Fruit fly (Drosophila melanogaster): ENCODE results near the gene Bx.

The Bx gene

dm6 chrX:18546785-18547184 is 31.6 kb downstream of the Bx start:
- no peak for TF ChIP-seq usp (GFP tag; optimal IDR thresholded peaks at IDR 0.05)
- TF ChIP-seq EcR (GFP tag; optimal IDR thresholded peaks at IDR 0.05), result no peak
- no peak for TF ChIP-seq CG8478 (optimal IDR thresholded peaks at IDR 0.05)
- TF ChIP-seq pan (optimal IDR thresholded peaks at IDR 0.05), result no peak
- TF ChIP-seq Dll (optimal IDR thresholded peaks at IDR 0.05), result no peak
- no peak for TF ChIP-seq psq (optimal IDR thresholded peaks at IDR 0.05)

DNA sequence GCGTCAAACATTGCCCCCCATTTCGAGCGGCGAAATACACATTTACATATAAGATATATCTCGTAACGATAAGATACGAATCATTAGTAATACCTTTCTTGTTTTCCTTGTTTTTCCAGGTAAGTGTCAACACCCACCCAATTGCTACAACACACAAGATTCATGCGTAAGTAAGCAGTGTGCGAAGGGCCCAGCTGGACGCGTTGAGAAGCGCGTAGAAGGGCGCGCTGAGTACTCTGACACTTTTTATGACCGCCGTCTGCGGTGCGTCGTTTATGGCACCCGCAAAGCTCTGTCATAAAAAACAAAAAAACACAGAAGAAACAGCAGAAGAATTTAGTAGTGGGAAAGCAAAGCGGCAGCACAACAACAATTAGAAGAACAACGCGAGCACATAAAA is 32.5 kb downstream of the Bx start:
- TF ChIP-seq Dll (optimal IDR thresholded peaks at IDR 0.05), result no peak
- no peak for TF ChIP-seq usp (GFP tag; optimal IDR thresholded peaks at IDR 0.05)
- TF ChIP-seq pan (optimal IDR thresholded peaks at IDR 0.05), result no peak
- no peak for TF ChIP-seq EcR (GFP tag; optimal IDR thresholded peaks at IDR 0.05)
- no peak for TF ChIP-seq CG8478 (optimal IDR thresholded peaks at IDR 0.05)
- TF ChIP-seq psq (optimal IDR thresholded peaks at IDR 0.05), result no peak

DNA sequence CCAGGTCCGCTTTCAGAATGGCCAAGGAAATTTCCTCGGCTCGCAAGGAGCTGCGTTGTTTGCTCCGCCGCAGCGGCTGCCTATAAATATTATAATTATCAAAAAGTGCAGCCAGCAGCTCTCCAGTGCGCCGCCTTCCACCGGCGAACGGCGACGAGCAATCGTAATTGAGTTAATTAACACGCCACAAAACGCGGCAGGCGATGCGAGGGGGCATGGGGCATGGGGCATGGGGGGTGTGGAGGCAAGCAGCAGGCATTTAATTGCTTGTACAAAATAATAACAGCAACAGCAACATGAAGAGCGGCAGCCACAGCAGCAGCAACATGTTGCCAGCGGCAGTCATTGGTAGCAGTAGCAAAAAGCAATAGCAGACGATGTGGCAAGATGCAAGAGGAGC is 35.5 kb downstream of the Bx start:
- no peak for TF ChIP-seq Dll (optimal IDR thresholded peaks at IDR 0.05)
- no peak for TF ChIP-seq psq (optimal IDR thresholded peaks at IDR 0.05)
- TF ChIP-seq usp (GFP tag; optimal IDR thresholded peaks at IDR 0.05), result no peak
- no peak for TF ChIP-seq EcR (GFP tag; optimal IDR thresholded peaks at IDR 0.05)
- TF ChIP-seq CG8478 (optimal IDR thresholded peaks at IDR 0.05), result no peak
- TF ChIP-seq pan (optimal IDR thresholded peaks at IDR 0.05), result no peak

DNA sequence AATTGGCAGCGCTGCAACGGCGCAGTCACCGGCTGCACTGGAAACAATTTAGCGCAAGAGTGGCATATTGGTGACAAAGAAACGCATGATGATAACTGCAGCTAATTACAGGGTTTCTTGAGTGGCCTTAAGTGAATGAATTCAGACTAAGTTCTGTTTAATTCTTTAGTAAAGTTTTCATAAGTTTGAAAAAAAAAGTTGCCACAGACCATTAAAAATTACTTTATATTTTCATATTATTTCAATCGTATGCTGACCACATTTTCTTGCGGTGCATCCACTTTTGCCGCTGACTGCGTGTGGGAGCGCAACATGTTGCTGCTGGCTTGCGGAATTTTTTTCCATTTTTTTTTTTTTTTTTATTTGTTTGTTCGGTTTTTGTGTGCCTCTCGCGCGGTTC is 37.2 kb downstream of the Bx start:
- TF ChIP-seq pan (optimal IDR thresholded peaks at IDR 0.05), result no peak
- TF ChIP-seq psq (optimal IDR thresholded peaks at IDR 0.05), result no peak
- no peak for TF ChIP-seq usp (GFP tag; optimal IDR thresholded peaks at IDR 0.05)
- TF ChIP-seq EcR (GFP tag; optimal IDR thresholded peaks at IDR 0.05), result no peak
- TF ChIP-seq CG8478 (optimal IDR thresholded peaks at IDR 0.05), result no peak
- TF ChIP-seq Dll (optimal IDR thresholded peaks at IDR 0.05), result no peak

dm6 chrX:18554563-18554962 is 39.3 kb downstream of the Bx start:
- no peak for TF ChIP-seq psq (optimal IDR thresholded peaks at IDR 0.05)

DNA sequence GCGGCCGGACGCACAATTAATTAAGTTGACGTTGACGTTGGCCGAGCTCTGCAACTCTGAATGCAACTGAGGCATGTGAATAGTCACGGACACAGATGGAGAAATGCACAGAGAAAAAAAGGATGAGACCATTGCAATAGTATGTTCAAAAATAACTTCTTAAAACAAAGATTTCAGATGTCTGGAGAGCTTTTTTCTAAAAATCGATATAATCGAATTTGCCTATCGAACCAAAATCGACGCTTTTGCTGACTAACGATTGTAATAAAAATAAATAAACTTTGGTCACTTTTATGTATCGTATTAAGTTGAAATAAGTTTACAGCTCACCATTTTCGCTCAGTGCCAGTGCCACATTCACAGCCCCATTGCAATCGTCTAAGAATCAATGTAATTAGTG is 43.4 kb downstream of the Bx start:
- TF ChIP-seq psq (optimal IDR thresholded peaks at IDR 0.05), result no peak

- TF ChIP-seq Dll (optimal IDR thresholded peaks at IDR 0.05) (no peak), usp (GFP tag; optimal IDR thresholded peaks at IDR 0.05) (no peak), pan (optimal IDR thresholded peaks at IDR 0.05) (no peak), EcR (GFP tag; optimal IDR thresholded peaks at IDR 0.05) (no peak)
Observed at dm6 chrX:18560584-18560983, 45.4 kb downstream of the Bx start.

DNA sequence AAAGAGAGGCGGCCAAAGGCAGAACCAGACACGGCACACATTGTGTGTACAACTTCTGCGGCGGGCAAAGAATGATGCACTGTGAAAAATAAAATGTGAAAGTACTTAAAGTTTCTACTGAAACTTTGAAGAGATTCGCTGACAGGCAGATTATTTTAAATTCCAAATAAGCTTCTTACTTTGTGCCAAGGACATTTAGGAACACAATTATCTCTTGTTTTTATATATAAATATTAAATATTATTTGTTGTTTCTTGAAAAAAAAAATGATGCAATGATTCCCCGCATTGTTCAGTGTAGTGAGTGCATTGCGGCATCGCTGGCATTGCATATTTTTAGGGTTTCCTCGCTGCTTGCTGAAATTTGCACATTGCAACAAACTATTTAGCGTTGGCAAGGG is 49.8 kb downstream of the Bx start:
- TF ChIP-seq EcR (GFP tag; optimal IDR thresholded peaks at IDR 0.05), result no peak
- no peak for TF ChIP-seq pan (optimal IDR thresholded peaks at IDR 0.05)
- no peak for TF ChIP-seq psq (optimal IDR thresholded peaks at IDR 0.05)
- no peak for TF ChIP-seq usp (GFP tag; optimal IDR thresholded peaks at IDR 0.05)
- no peak for TF ChIP-seq CG8478 (optimal IDR thresholded peaks at IDR 0.05)
- no peak for TF ChIP-seq Dll (optimal IDR thresholded peaks at IDR 0.05)

DNA sequence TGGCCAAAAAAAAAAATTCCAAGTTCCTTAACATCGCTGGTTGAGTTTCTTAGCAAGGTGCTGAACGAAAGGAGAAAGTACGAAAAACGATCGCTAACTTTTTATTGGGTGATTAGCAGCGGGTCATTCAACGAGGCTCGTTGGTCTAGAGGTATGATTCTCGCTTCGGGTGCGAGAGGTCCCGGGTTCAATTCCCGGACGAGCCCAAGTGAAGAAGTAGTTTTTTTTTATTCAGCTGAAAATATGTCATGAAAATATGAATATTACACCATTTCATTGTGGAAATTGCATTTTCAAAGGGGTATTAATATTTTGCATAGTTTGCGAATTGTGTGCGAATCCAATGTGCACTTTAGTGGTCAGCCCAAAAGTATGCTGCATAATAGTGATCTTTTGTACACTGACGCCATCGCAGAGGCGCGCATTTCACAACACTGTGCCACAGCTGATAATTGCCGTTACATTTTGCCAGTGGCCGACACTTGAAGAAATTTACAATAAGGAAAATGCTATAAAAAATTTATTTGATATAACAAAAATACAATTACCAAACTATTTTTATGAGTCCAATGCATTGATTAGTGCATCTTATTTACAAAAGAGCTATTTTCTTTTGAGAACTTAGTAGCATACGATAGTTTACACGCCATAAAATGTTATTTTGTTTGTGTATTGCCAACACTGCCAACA is 50.5 kb downstream of the Bx start:
- no peak for TF ChIP-seq EcR (GFP tag; optimal IDR thresholded peaks at IDR 0.05)
- no peak for TF ChIP-seq psq (optimal IDR thresholded peaks at IDR 0.05)
- TF ChIP-seq pan (optimal IDR thresholded peaks at IDR 0.05), result no peak
- no peak for TF ChIP-seq Dll (optimal IDR thresholded peaks at IDR 0.05)

- TF ChIP-seq usp (GFP tag; optimal IDR thresholded peaks at IDR 0.05) (no peak), pan (optimal IDR thresholded peaks at IDR 0.05) (no peak), psq (optimal IDR thresholded peaks at IDR 0.05) (no peak), EcR (GFP tag; optimal IDR thresholded peaks at IDR 0.05) (no peak), CG8478 (optimal IDR thresholded peaks at IDR 0.05) (no peak), Dll (optimal IDR thresholded peaks at IDR 0.05) (no peak)
Observed at dm6 chrX:18575151-18575550, 59.9 kb downstream of the Bx start.

DNA sequence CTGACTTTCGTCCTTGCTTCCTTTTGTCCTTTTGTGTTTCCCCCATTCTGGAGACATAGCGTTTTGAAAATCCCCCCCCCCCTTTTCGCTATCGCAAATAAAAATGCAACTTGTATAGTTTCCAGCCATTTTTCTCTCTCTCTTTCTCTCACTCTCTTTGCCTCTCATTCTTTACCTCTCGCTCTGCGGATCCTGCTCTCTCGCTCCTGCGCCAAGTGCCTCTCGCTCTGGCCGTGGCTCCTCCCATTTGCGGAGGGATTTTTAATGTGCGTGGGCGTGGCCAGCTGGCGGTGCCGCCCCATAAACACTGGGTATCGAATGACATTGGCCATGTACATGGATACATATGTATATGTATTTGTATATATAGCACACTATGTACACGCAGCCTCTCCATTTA is 72.0 kb downstream of the Bx start:
- TF ChIP-seq psq (optimal IDR thresholded peaks at IDR 0.05) (no peak), Dll (optimal IDR thresholded peaks at IDR 0.05) (no peak), usp (GFP tag; optimal IDR thresholded peaks at IDR 0.05) (no peak), pan (optimal IDR thresholded peaks at IDR 0.05) (no peak), EcR (GFP tag; optimal IDR thresholded peaks at IDR 0.05) (no peak), CG8478 (optimal IDR thresholded peaks at IDR 0.05) (no peak)

- no peak for TF ChIP-seq EcR (GFP tag; optimal IDR thresholded peaks at IDR 0.05)
- TF ChIP-seq usp (GFP tag; optimal IDR thresholded peaks at IDR 0.05), result no peak
- TF ChIP-seq pan (optimal IDR thresholded peaks at IDR 0.05), result no peak
- no peak for TF ChIP-seq Dll (optimal IDR thresholded peaks at IDR 0.05)
- no peak for TF ChIP-seq psq (optimal IDR thresholded peaks at IDR 0.05)
- no peak for TF ChIP-seq CG8478 (optimal IDR thresholded peaks at IDR 0.05)
Observed at dm6 chrX:18613434-18613833, 98.2 kb downstream of the Bx start.

DNA sequence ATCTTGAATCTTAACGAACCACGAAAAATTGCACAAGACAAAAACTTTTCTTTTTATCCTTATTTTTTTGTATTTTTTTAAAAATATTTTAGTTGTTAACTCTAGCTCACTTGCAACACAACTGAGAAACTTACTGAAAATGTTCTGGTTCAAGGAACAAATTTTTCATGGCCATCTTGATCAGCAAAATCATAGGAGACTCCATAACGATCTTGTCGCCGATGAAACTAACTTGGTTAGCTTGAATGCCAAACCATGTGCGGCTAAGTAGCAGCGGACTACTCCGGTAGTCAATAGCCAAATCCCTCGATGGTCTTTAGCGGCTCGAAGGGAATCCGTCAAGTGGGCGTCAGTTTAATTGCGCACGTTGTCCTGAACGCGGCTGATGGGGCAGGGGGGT is 102.3 kb downstream of the Bx start, which contains the start of gene CG15040:
Gene CG15040, minus strand, starts transcription at position 101 of the 400 bp plus-strand sequence.
- no peak for TF ChIP-seq Dll (optimal IDR thresholded peaks at IDR 0.05)
- TF ChIP-seq usp (GFP tag; optimal IDR thresholded peaks at IDR 0.05), result no peak
- TF ChIP-seq EcR (GFP tag; optimal IDR thresholded peaks at IDR 0.05), result no peak
- TF ChIP-seq psq (optimal IDR thresholded peaks at IDR 0.05), result no peak
- no peak for TF ChIP-seq pan (optimal IDR thresholded peaks at IDR 0.05)
- TF ChIP-seq CG8478 (optimal IDR thresholded peaks at IDR 0.05), result no peak

All from whole organism.